Worm (Caenorhabditis elegans): ENCODE measurements around the gene fubl-1.

The fubl-1 gene

ce11 chrV:10224619-10225018 is 14.0 kb downstream of the fubl-1 start:
- TF ChIP-seq nhr-12 (tag; optimal IDR thresholded peaks at IDR 0.05) (no peak), M03D4.4 (tag; optimal IDR thresholded peaks at IDR 0.05) (no peak), nhr-28 (tag; optimal IDR thresholded peaks at IDR 0.05) (no peak), lsy-2 (tag; optimal IDR thresholded peaks at IDR 0.05) (no peak), zip-8 (tag; optimal IDR thresholded peaks at IDR 0.05) (no peak), blmp-1 (tag; optimal IDR thresholded peaks at IDR 0.05) (no peak)

ce11 chrV:10222007-10222406 is 16.7 kb downstream of the fubl-1 start, which contains the start of gene C12D8.20:
Gene C12D8.20 (plus strand): TSS chrV:10222307.
- TF ChIP-seq pha-4 (tag; optimal IDR thresholded peaks at IDR 0.05) = no peak
- TF ChIP-seq mep-1 (tag; optimal IDR thresholded peaks at IDR 0.05) = no peak
- no peak for TF ChIP-seq mab-5 (tag; optimal IDR thresholded peaks at IDR 0.05)
- no peak for TF ChIP-seq flh-1 (GFP tag; optimal IDR thresholded peaks at IDR 0.05)
- no peak for TF ChIP-seq nhr-76 (tag; optimal IDR thresholded peaks at IDR 0.05)
- no peak for TF ChIP-seq lsy-2 (tag; optimal IDR thresholded peaks at IDR 0.05)
- TF ChIP-seq ceh-39 (tag; optimal IDR thresholded peaks at IDR 0.05) = no peak
- no peak for TF ChIP-seq elt-3 (tag; optimal IDR thresholded peaks at IDR 0.05)
- no peak for TF ChIP-seq hlh-1 (tag; optimal IDR thresholded peaks at IDR 0.05)
- no peak for TF ChIP-seq lin-13 (tag; optimal IDR thresholded peaks at IDR 0.05)

- TF ChIP-seq cnd-1 (tag; optimal IDR thresholded peaks at IDR 0.05) (no peak), zip-8 (tag; optimal IDR thresholded peaks at IDR 0.05) (no peak), lin-32 (GFP tag; optimal IDR thresholded peaks at IDR 0.05) (no peak), elt-3 (tag; optimal IDR thresholded peaks at IDR 0.05) (no peak), unc-120 (tag; optimal IDR thresholded peaks at IDR 0.05; ENCODE audit: poor library complexity, severe bottlenecking) (no peak), snpc-4 (tag; optimal IDR thresholded peaks at IDR 0.05) (no peak)
Measured at ce11 chrV:10221317-10221716, 17.3 kb downstream of the fubl-1 start, which contains the start of the genes fipr-5 and fipr-9. Gene fipr-5 (minus strand): TSS chrV:10221417. Gene fipr-9 (plus strand): TSS chrV:10221662.

- TF ChIP-seq lin-13 (tag; optimal IDR thresholded peaks at IDR 0.05) (no peak), mab-5 (tag; optimal IDR thresholded peaks at IDR 0.05) (no peak), bed-3 (GFP tag; optimal IDR thresholded peaks at IDR 0.05) (no peak), nhr-2 (tag; optimal IDR thresholded peaks at IDR 0.05) (no peak), blmp-1 (tag; optimal IDR thresholded peaks at IDR 0.05) (no peak), hlh-1 (tag; optimal IDR thresholded peaks at IDR 0.05) (no peak), ceh-83 (GFP tag; optimal IDR thresholded peaks at IDR 0.05) (no peak), nhr-28 (tag; optimal IDR thresholded peaks at IDR 0.05) (no peak), unc-39 (tag; optimal IDR thresholded peaks at IDR 0.05) (no peak), elt-1 (tag; optimal IDR thresholded peaks at IDR 0.05; ENCODE audit: borderline replicate concordance, insufficient read depth) (no peak), mls-2 (tag; optimal IDR thresholded peaks at IDR 0.05) (no peak), snpc-4 (tag; optimal IDR thresholded peaks at IDR 0.05) (no peak), lin-32 (GFP tag; optimal IDR thresholded peaks at IDR 0.05) (no peak), lsy-2 (tag; optimal IDR thresholded peaks at IDR 0.05) (no peak)
Measured at ce11 chrV:10220605-10221004, 18.1 kb downstream of the fubl-1 start, which contains the start of gene C12D8.13. Gene C12D8.13 (minus strand): TSS chrV:10220705.

- no peak for TF ChIP-seq unc-62 (GFP tag; optimal IDR thresholded peaks at IDR 0.05)
- TF ChIP-seq elt-1 (tag; optimal IDR thresholded peaks at IDR 0.05; ENCODE audit: borderline replicate concordance, insufficient read depth) = no peak
- TF ChIP-seq nhr-237 (tag; optimal IDR thresholded peaks at IDR 0.05) = no peak
- no peak for TF ChIP-seq ces-1 (GFP tag; optimal IDR thresholded peaks at IDR 0.05)
- no peak for TF ChIP-seq mls-2 (tag; optimal IDR thresholded peaks at IDR 0.05)
- no peak for TF ChIP-seq hlh-1 (tag; optimal IDR thresholded peaks at IDR 0.05)
Measured at ce11 chrV:10216724-10217123, 21.9 kb downstream of the fubl-1 start, which contains the start of gene ZK856.14. Gene ZK856.14 (plus strand): TSS chrV:10217024.

- TF ChIP-seq elt-3 (tag; optimal IDR thresholded peaks at IDR 0.05) = no peak
- no peak for TF ChIP-seq lin-13 (tag; optimal IDR thresholded peaks at IDR 0.05)
- no peak for TF ChIP-seq drap-1 (GFP tag; optimal IDR thresholded peaks at IDR 0.05)
- TF ChIP-seq mls-2 (tag; optimal IDR thresholded peaks at IDR 0.05) = no peak
- TF ChIP-seq unc-120 (tag; optimal IDR thresholded peaks at IDR 0.05; ENCODE audit: poor library complexity, severe bottlenecking) = no peak
- TF ChIP-seq lsy-2 (tag; optimal IDR thresholded peaks at IDR 0.05) = no peak
- TF ChIP-seq nhr-28 (tag; optimal IDR thresholded peaks at IDR 0.05) = no peak
- TF ChIP-seq ceh-43 (GFP tag; optimal IDR thresholded peaks at IDR 0.05) = no peak
- TF ChIP-seq ztf-11 (tag; optimal IDR thresholded peaks at IDR 0.05) = no peak
- TF ChIP-seq nhr-237 (tag; optimal IDR thresholded peaks at IDR 0.05) = no peak
- TF ChIP-seq sem-2 (GFP tag; optimal IDR thresholded peaks at IDR 0.05) = no peak
Measured at ce11 chrV:10212627-10213026, 26.0 kb downstream of the fubl-1 start, which contains the start of gene hpo-40. Gene hpo-40 (plus strand): TSS chrV:10212927.

Measured in whole organism, mixed stage, embryonic.